Fruit fly (Drosophila melanogaster): ENCODE measurements around the gene Lcp65Af.

Gene Lcp65Af

DNA sequence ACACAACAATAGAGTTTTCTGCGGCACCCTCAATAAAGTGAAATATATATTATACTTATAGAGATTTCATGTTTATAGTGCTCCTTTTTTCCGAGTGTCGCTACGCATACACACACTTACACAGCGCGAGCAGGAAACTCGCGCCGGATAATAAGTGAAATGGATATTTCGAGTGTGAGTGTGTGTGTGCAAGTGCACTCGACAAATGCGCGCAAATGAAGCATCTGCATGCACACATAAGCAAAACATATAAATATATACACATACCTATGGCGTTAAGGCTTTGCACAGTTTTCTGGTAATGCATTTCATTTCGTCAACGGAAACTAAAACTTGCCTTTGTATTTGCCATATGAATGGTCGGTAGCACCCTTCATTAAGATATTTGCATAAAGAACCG is 21.1 kb downstream of the Lcp65Af start:
- TF ChIP-seq CG14710 (tag; optimal IDR thresholded peaks at IDR 0.05) (no peak), Rfx (GFP tag; IDR thresholded peaks at IDR 0.05) (no peak), trem (tag; optimal IDR thresholded peaks at IDR 0.05) (no peak), fd64A (GFP tag; optimal IDR thresholded peaks at IDR 0.05) (no peak), CG15696 (tag; optimal IDR thresholded peaks at IDR 0.05) (no peak), CG12744 (GFP tag; optimal IDR thresholded peaks at IDR 0.05) (no peak), nom (GFP tag; optimal IDR thresholded peaks at IDR 0.05) (no peak), CkIIα-i1 (GFP tag; IDR thresholded peaks at IDR 0.05) (no peak), z (GFP tag; IDR thresholded peaks at IDR 0.05) (no peak), Sox100B (GFP tag; optimal IDR thresholded peaks at IDR 0.05) (no peak), cg (GFP tag; optimal IDR thresholded peaks at IDR 0.05) (peak; percentile 5), CG34224 (GFP tag; IDR thresholded peaks at IDR 0.05; ENCODE audit: partially characterized antibody) (no peak), Antp (GFP tag; optimal IDR thresholded peaks at IDR 0.05) (no peak), CG11398 (GFP tag; optimal IDR thresholded peaks at IDR 0.05) (no peak), Poxn (GFP tag; IDR thresholded peaks at IDR 0.05) (no peak), Ets65A (GFP tag) (peak; percentile 91), CG7987 (GFP tag; optimal IDR thresholded peaks at IDR 0.05) (no peak), sens (GFP tag) (peak; percentile 24), Nf-YC (tag; optimal IDR thresholded peaks at IDR 0.05) (no peak)

DNA sequence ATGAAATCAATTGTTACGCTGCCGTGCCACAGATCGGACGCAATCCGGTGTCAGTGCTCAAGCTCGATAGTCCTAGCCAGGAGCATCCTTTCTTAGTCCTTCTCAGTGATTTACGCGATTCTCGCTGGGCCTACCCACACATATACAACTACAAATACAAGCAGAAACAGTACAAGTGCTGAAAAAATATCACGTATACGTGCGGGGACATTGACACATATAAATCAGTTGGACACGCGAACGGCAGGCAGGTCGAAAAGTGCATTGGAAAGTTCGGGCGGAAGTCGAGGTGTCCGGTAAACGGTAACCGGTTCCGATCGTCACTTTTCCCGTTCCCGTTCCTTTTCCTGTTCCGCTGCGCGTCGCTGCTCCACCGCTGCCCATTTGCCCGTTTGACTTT is 25.1 kb downstream of the Lcp65Af start:
- 0 out of 2 replicates have a peak, but pooled peaks have one; percentile 30 for TF ChIP-seq CG7372 (GFP tag; IDR thresholded peaks at IDR 0.05)
- no peak for TF ChIP-seq crp (GFP tag; optimal IDR thresholded peaks at IDR 0.05)
- TF ChIP-seq Ets65A (GFP tag) = peak; percentile 92

DNA sequence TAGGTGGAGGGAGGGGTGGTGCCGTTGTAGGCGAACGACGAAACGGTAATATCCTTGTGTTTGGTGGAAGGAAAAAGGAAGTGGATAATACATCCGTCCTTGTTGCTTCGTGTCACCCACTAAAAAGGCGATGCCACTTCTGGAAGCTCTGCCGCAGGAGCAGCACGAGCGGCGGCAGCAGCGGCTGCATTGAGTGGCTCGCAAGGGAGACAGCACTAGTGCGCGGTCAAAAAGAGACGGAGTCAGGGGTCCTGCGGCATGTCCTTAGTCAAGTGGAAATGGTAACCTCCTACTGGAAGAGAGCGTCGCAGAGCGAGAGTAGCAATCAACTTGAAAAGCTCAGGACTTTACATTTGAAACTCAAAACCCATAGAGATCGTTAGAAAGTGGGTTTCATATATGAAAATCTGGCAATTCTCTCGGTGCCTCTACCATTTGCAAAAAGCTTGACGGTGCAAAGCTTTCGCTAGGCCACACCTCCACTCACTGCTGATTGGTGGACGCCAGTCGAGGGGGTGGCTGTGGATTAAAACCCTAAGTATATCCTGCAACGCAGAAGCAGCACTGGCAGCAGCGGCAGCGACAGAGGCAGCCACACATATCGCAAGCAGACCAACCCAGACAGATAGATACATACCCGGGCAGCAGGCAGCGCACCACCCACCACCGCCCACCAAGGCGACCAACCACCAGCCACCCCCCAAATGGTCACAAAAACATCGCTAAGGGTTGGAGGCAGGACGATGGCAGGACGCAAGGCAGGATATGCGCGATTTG is 25.7 kb downstream of the Lcp65Af start:
- TF ChIP-seq slp2 (GFP tag; optimal IDR thresholded peaks at IDR 0.05) = no peak
- TF ChIP-seq jigr1 (GFP tag; IDR thresholded peaks at IDR 0.05) = no peak
- TF ChIP-seq CG10321 (GFP tag; IDR thresholded peaks at IDR 0.05) = peak; percentile 43; the same call in 1 of the 2 replicates
- TF ChIP-seq CG17829 (tag; optimal IDR thresholded peaks at IDR 0.05) = no peak
- no peak for TF ChIP-seq CG13624 (GFP tag; optimal IDR thresholded peaks at IDR 0.05)
- no peak for TF ChIP-seq CG14965 (GFP tag; optimal IDR thresholded peaks at IDR 0.05; ENCODE audit: borderline replicate concordance)
- TF ChIP-seq CG32767 (GFP tag; IDR thresholded peaks at IDR 0.05) = peak; percentile 40; the same call in 1 of the 2 replicates
- TF ChIP-seq CG3726 (GFP tag; IDR thresholded peaks at IDR 0.05) = no peak
- no peak for TF ChIP-seq D (optimal IDR thresholded peaks at IDR 0.05)
- no peak for TF ChIP-seq D (GFP tag; optimal IDR thresholded peaks at IDR 0.05)
- peak; percentile 65; the same call in 1 of the 2 replicates for TF ChIP-seq seq (GFP tag; IDR thresholded peaks at IDR 0.05)
- TF ChIP-seq Nf-YB (GFP tag; optimal IDR thresholded peaks at IDR 0.05) = peak; percentile 95
- TF ChIP-seq CG8765 (GFP tag; IDR thresholded peaks at IDR 0.05) = no peak
- peak; percentile 64 for TF ChIP-seq Adf1 (GFP tag; IDR thresholded peaks at IDR 0.05)
- TF ChIP-seq pum (GFP tag; optimal IDR thresholded peaks at IDR 0.05) = no peak
- TF ChIP-seq CG16815 (GFP tag; optimal IDR thresholded peaks at IDR 0.05) = no peak
- no peak for TF ChIP-seq CG33213 (GFP tag; optimal IDR thresholded peaks at IDR 0.05)
- no peak for TF ChIP-seq Chrac-16 (GFP tag; optimal IDR thresholded peaks at IDR 0.05)
- TF ChIP-seq Gug (GFP tag; IDR thresholded peaks at IDR 0.05) = no peak
- TF ChIP-seq CG2202 (tag; optimal IDR thresholded peaks at IDR 0.05) = no peak
- TF ChIP-seq NC2β (GFP tag; optimal IDR thresholded peaks at IDR 0.05) = no peak
- TF ChIP-seq CG17359 (tag; optimal IDR thresholded peaks at IDR 0.05) = no peak
- TF ChIP-seq lov (optimal IDR thresholded peaks at IDR 0.05) = no peak
- no peak for TF ChIP-seq lov (GFP tag; IDR thresholded peaks at IDR 0.05)
- no peak for TF ChIP-seq Opbp (GFP tag; IDR thresholded peaks at IDR 0.05; ENCODE audit: partially characterized antibody)
- TF ChIP-seq CG3407 (GFP tag; optimal IDR thresholded peaks at IDR 0.05) = no peak
- no peak for TF ChIP-seq CG5245 (GFP tag; optimal IDR thresholded peaks at IDR 0.05)
- TF ChIP-seq Hmr (GFP tag; optimal IDR thresholded peaks at IDR 0.05) = no peak

All from whole organism, embryonic.